Worm (Caenorhabditis elegans): ENCODE data around the gene C31G12.3.

DNA sequence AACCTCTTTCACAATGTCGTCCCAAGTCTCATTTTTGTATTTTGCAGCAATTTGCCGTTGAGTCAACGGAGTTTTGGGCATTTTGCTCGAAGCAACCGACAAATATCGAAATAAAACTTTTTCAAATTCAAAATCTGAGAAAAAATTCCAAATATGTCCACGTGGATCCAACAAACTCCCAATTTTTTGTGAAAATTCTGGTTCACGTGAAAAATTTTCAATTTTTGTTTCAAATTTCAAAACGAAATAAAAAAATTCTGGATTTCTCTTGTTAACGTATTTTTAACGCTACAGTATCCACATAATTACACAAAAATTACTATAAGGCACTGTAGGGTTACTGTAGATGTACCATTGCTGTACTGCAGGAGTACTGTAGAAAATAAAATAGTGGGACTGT is 23.8 kb upstream of the C31G12.3 start, which contains the start of gene C14A6.13:
- TF ChIP-seq T22C8.4 (GFP tag; IDR thresholded peaks at IDR 0.05) (no peak), tab-1 (GFP tag; IDR thresholded peaks at IDR 0.05) (no peak), ref-1 (GFP tag; conservative IDR thresholded peaks at IDR 0.05) (no peak), flt-1 (GFP tag; IDR thresholded peaks at IDR 0.05) (no peak), klf-2 (GFP tag; conservative IDR thresholded peaks at IDR 0.05) (no peak), cog-1 (tag; optimal IDR thresholded peaks at IDR 0.05) (no peak), ztf-23 (GFP tag; IDR thresholded peaks at IDR 0.05) (no peak), med-1 (GFP tag; optimal IDR thresholded peaks at IDR 0.05; ENCODE audit: insufficient read depth) (no peak), ztf-29 (GFP tag; IDR thresholded peaks at IDR 0.05) (no peak)
